Fruit fly (Drosophila melanogaster) whole organism, prepupa: Measurements from ENCODE around the gene CG44774.

Experiments
- Blimp-1 ChIP-seq: fragments of 200-800 bp; sonication (Bioruptor generic); optimal IDR thresholded peaks from 3 replicates; lab custom pipeline; 2017; ENCODE audit warnings: missing biosample characterization, missing genetic modification characterization, mild to moderate bottlenecking, moderate library complexity, missing genetic modification reagents
- CG10631 ChIP-seq: fragments of 200-800 bp; sonication (Bioruptor generic); optimal IDR thresholded peaks from 2 replicates; lab custom pipeline; 2016; ENCODE audit warnings: missing biosample characterization, missing genetic modification characterization
- CG10669 ChIP-seq: fragments of 200-800 bp; sonication (Bioruptor generic); optimal IDR thresholded peaks from 3 replicates; lab custom pipeline; 2018; ENCODE audit warnings: missing biosample characterization, mild to moderate bottlenecking, missing genetic modification characterization, moderate library complexity
- CG11294 ChIP-seq: fragments of 200-800 bp; sonication (Bioruptor generic); IDR thresholded peaks from 2 replicates; pipeline ENCODE4 v1.3.6; 2022; ENCODE audit warnings: missing biosample characterization, missing genetic modification characterization
- CG11762 ChIP-seq: fragments of 200-800 bp; sonication (Bioruptor generic); optimal IDR thresholded peaks from 3 replicates; lab custom pipeline; 2016; ENCODE audit warnings: missing biosample characterization, missing genetic modification characterization; ENCODE audit not compliant: insufficient read depth
- CG11902 ChIP-seq: fragments of 200-800 bp; sonication (Bioruptor generic); optimal IDR thresholded peaks from 3 replicates; lab custom pipeline; 2016; ENCODE audit warnings: missing biosample characterization, missing genetic modification characterization
- CG15336 ChIP-seq: fragments of 200-800 bp; sonication (Bioruptor generic); IDR thresholded peaks from 2 replicates; pipeline ENCODE4 v1.3.6; 2022; ENCODE audit warnings: missing biosample characterization, missing genetic modification characterization
- CG1621 ChIP-seq: fragments of 200-800 bp; sonication (Bioruptor generic); optimal IDR thresholded peaks from 3 replicates; lab custom pipeline; 2018; ENCODE audit warnings: missing biosample characterization, mild to moderate bottlenecking, missing genetic modification characterization
- CG16779 ChIP-seq: fragments of 200-800 bp; sonication (Bioruptor generic); optimal IDR thresholded peaks from 3 replicates; lab custom pipeline; 2017; ENCODE audit warnings: missing biosample characterization, mild to moderate bottlenecking, missing genetic modification characterization
- CG3032 ChIP-seq: fragments of 200-800 bp; optimal IDR thresholded peaks from 2 replicates; lab custom pipeline; 2019; ENCODE audit warnings: missing biosample characterization, mild to moderate bottlenecking, missing genetic modification characterization, moderate library complexity
- CG32006 ChIP-seq: fragments of 200-800 bp; sonication (Bioruptor generic); optimal IDR thresholded peaks from 3 replicates; lab custom pipeline; 2017; ENCODE audit warnings: missing biosample characterization, mild to moderate bottlenecking, missing genetic modification characterization
- CG34406 ChIP-seq: fragments of 200-800 bp; sonication (Bioruptor generic); optimal IDR thresholded peaks from 3 replicates; lab custom pipeline; 2016; ENCODE audit warnings: missing biosample characterization, missing genetic modification characterization
- CG3919 ChIP-seq: fragments of 200-800 bp; sonication (Bioruptor generic); optimal IDR thresholded peaks from 3 replicates; lab custom pipeline; 2016; ENCODE audit warnings: missing biosample characterization, missing genetic modification characterization
- CG4318 ChIP-seq: fragments of 200-800 bp; sonication (Bioruptor generic); optimal IDR thresholded peaks from 3 replicates; lab custom pipeline; 2017; ENCODE audit warnings: missing biosample characterization, mild to moderate bottlenecking, missing genetic modification characterization
- CG6163 ChIP-seq: fragments of 200-800 bp; sonication (Bioruptor generic); IDR thresholded peaks from 3 replicates; pipeline ENCODE4 v1.3.6; 2022; ENCODE audit warnings: missing biosample characterization, missing genetic modification characterization
- CG6276 ChIP-seq: fragments of 200-800 bp; sonication (Bioruptor generic); optimal IDR thresholded peaks from 2 replicates; lab custom pipeline; 2017; ENCODE audit warnings: missing biosample characterization, mild to moderate bottlenecking, missing genetic modification characterization
- CG6808 ChIP-seq: fragments of 200-800 bp; sonication (Bioruptor generic); optimal IDR thresholded peaks from 3 replicates; lab custom pipeline; 2017; ENCODE audit warnings: missing biosample characterization, missing genetic modification characterization, mild to moderate bottlenecking, moderate library complexity, missing genetic modification reagents
- CG7368 ChIP-seq: fragments of 200-800 bp; sonication (Bioruptor generic); optimal IDR thresholded peaks from 3 replicates; lab custom pipeline; 2016; ENCODE audit warnings: missing biosample characterization, missing genetic modification characterization
- CG8119 ChIP-seq: fragments of 200-800 bp; sonication (Bioruptor generic); IDR thresholded peaks from 3 replicates; pipeline ENCODE4 v1.3.6; 2022; ENCODE audit warnings: missing biosample characterization, missing genetic modification characterization
- CG8319 ChIP-seq: fragments of 200-800 bp; sonication (Bioruptor generic); optimal IDR thresholded peaks from 3 replicates; lab custom pipeline; 2016; ENCODE audit warnings: missing biosample characterization, missing genetic modification characterization
- CG8632 ChIP-seq: fragments of 200-800 bp; sonication (Bioruptor generic); optimal IDR thresholded peaks from 3 replicates; lab custom pipeline; 2016; ENCODE audit warnings: missing biosample characterization, missing genetic modification characterization
- CG9139 ChIP-seq: fragments of 200-800 bp; sonication (Bioruptor generic); optimal IDR thresholded peaks from 3 replicates; lab custom pipeline; 2017; ENCODE audit warnings: missing biosample characterization, mild to moderate bottlenecking, missing genetic modification characterization
- Eip75B ChIP-seq: fragments of 200-800 bp; sonication (Bioruptor generic); optimal IDR thresholded peaks from 3 replicates; lab custom pipeline; 2016; ENCODE audit warnings: missing biosample characterization, missing genetic modification characterization
- Eip78C ChIP-seq: fragments of 200-800 bp; sonication (Bioruptor generic); peaks from one replicate; lab custom pipeline; 2016; ENCODE audit warnings: missing biosample characterization, missing genetic modification characterization
- Eip93F ChIP-seq: fragments of 200-800 bp; sonication (Bioruptor generic); optimal IDR thresholded peaks from 2 replicates; lab custom pipeline; 2016; ENCODE audit warnings: missing biosample characterization, mild to moderate bottlenecking, missing genetic modification characterization
- Ets21C ChIP-seq: fragments of 200-800 bp; sonication (Bioruptor generic); optimal IDR thresholded peaks from 3 replicates; lab custom pipeline; 2016; ENCODE audit warnings: missing biosample characterization, missing genetic modification characterization
- Ets96B ChIP-seq: fragments of 200-800 bp; optimal IDR thresholded peaks from 2 replicates; lab custom pipeline; 2019; ENCODE audit warnings: missing biosample characterization, mild to moderate bottlenecking, missing genetic modification characterization, moderate library complexity
- Gug ChIP-seq: fragments of 200-800 bp; sonication (Bioruptor generic); IDR thresholded peaks from 2 replicates; pipeline ENCODE4 v1.3.6; 2022; ENCODE audit warnings: missing biosample characterization, missing genetic modification characterization
- Hr38 ChIP-seq: sonication (Bioruptor generic); optimal IDR thresholded peaks from 2 replicates; lab custom pipeline; 2016; ENCODE audit warnings: missing biosample characterization, missing genetic modification characterization
- Hr39 ChIP-seq: fragments of 200-800 bp; sonication (Bioruptor generic); optimal IDR thresholded peaks from 2 replicates; lab custom pipeline; 2016; ENCODE audit warnings: missing biosample characterization, missing genetic modification characterization
- Hr4 ChIP-seq: fragments of 200-800 bp; sonication (Bioruptor generic); optimal IDR thresholded peaks from 3 replicates; lab custom pipeline; 2016; ENCODE audit warnings: missing biosample characterization, missing genetic modification characterization
- Lpt ChIP-seq: fragments of 200-800 bp; sonication (Bioruptor generic); optimal IDR thresholded peaks from 3 replicates; lab custom pipeline; 2016; ENCODE audit warnings: missing biosample characterization, missing genetic modification characterization
- Met ChIP-seq: fragments of 200-800 bp; sonication (Bioruptor generic); optimal IDR thresholded peaks from 3 replicates; lab custom pipeline; 2016; ENCODE audit warnings: missing biosample characterization, missing genetic modification characterization
- OdsH ChIP-seq: fragments of 200-800 bp; sonication (Bioruptor generic); optimal IDR thresholded peaks from 3 replicates; lab custom pipeline; 2016; ENCODE audit warnings: missing biosample characterization, missing genetic modification characterization
- Smox ChIP-seq: fragments of 200-800 bp; sonication (Bioruptor generic); optimal IDR thresholded peaks from 3 replicates; lab custom pipeline; 2016; ENCODE audit warnings: missing biosample characterization, missing genetic modification characterization
- Sox102F ChIP-seq: fragments of 200-800 bp; sonication (Bioruptor generic); optimal IDR thresholded peaks from 2 replicates; lab custom pipeline; 2016; ENCODE audit warnings: missing biosample characterization, mild to moderate bottlenecking, missing genetic modification characterization
- Sox14 ChIP-seq: fragments of 200-800 bp; sonication (Bioruptor generic); optimal IDR thresholded peaks from 3 replicates; lab custom pipeline; 2016; ENCODE audit warnings: missing biosample characterization, missing genetic modification characterization
- Sox15 ChIP-seq: fragments of 200-800 bp; sonication (Bioruptor generic); optimal IDR thresholded peaks from 3 replicates; lab custom pipeline; 2016; ENCODE audit warnings: missing biosample characterization, missing genetic modification characterization
- achi ChIP-seq: fragments of 200-800 bp; sonication (Bioruptor generic); optimal IDR thresholded peaks from 3 replicates; lab custom pipeline; 2016; ENCODE audit warnings: missing biosample characterization, missing genetic modification characterization
- acj6 ChIP-seq: fragments of 200-800 bp; sonication (Bioruptor generic); optimal IDR thresholded peaks from 3 replicates; lab custom pipeline; 2016; ENCODE audit warnings: missing biosample characterization, missing genetic modification characterization
- cyc ChIP-seq: fragments of 200-800 bp; sonication (Bioruptor generic); optimal IDR thresholded peaks from 3 replicates; lab custom pipeline; 2016; ENCODE audit warnings: missing biosample characterization, missing genetic modification characterization
- dac ChIP-seq: fragments of 200-800 bp; sonication (Bioruptor generic); optimal IDR thresholded peaks from 2 replicates; lab custom pipeline; 2017; ENCODE audit warnings: missing biosample characterization, mild to moderate bottlenecking, missing genetic modification characterization
- dsx ChIP-seq: fragments of 200-800 bp; optimal IDR thresholded peaks from 3 replicates; lab custom pipeline; 2019; ENCODE audit warnings: missing biosample characterization, mild to moderate bottlenecking, missing genetic modification characterization, moderate library complexity; ENCODE audit not compliant: poor library complexity, severe bottlenecking
- eg ChIP-seq: fragments of 200-800 bp; sonication (Bioruptor generic); IDR thresholded peaks from 3 replicates; pipeline ENCODE4 v1.3.6; 2022; ENCODE audit warnings: missing biosample characterization, missing genetic modification characterization
- esn ChIP-seq: fragments of 200-800 bp; sonication (Bioruptor generic); optimal IDR thresholded peaks from 2 replicates; lab custom pipeline; 2016; ENCODE audit warnings: missing biosample characterization, mild to moderate bottlenecking, missing genetic modification characterization, moderate library complexity
- fd59A ChIP-seq: fragments of 200-800 bp; sonication (Bioruptor generic); optimal IDR thresholded peaks from 2 replicates; lab custom pipeline; 2017; ENCODE audit warnings: missing biosample characterization, mild to moderate bottlenecking, missing genetic modification characterization, missing genetic modification reagents
- fd85E ChIP-seq: fragments of 200-800 bp; sonication (Bioruptor generic); optimal IDR thresholded peaks from 3 replicates; lab custom pipeline; 2016; ENCODE audit warnings: missing biosample characterization, missing genetic modification characterization
- lz ChIP-seq: fragments of 200-800 bp; sonication (Bioruptor generic); optimal IDR thresholded peaks from 3 replicates; lab custom pipeline; 2016; ENCODE audit warnings: missing biosample characterization, missing genetic modification characterization
- pdm3 ChIP-seq: fragments of 200-800 bp; sonication (Bioruptor generic); optimal IDR thresholded peaks from 3 replicates; lab custom pipeline; 2016; ENCODE audit warnings: missing biosample characterization, missing genetic modification characterization
- spab ChIP-seq: fragments of 200-800 bp; sonication (Bioruptor generic); optimal IDR thresholded peaks from 2 replicates; lab custom pipeline; 2017; ENCODE audit warnings: missing biosample characterization, mild to moderate bottlenecking, missing genetic modification characterization, missing genetic modification reagents
- ss ChIP-seq, 2 experiments: fragments of 200-800 bp; sonication (Bioruptor generic); optimal IDR thresholded peaks; 2 replicates in 1 of 2; 3 replicates in 1 of 2; lab custom pipeline; 2017 to 2018; ENCODE audit warnings: mild to moderate bottlenecking in 2 of 2, missing biosample characterization in 2 of 2, missing genetic modification characterization in 2 of 2, moderate library complexity in 1 of 2
- svp ChIP-seq: fragments of 200-800 bp; sonication (Bioruptor generic); peaks from one replicate; lab custom pipeline; 2016; ENCODE audit warnings: missing biosample characterization, missing genetic modification characterization
- topi ChIP-seq: fragments of 200-800 bp; sonication (Bioruptor generic); optimal IDR thresholded peaks from 3 replicates; lab custom pipeline; 2016; ENCODE audit warnings: missing biosample characterization, missing genetic modification characterization

Gene CG44774

dm6 chrX:4969926-4970325 lies 32.0 kb upstream of the CG44774 start:
- TF ChIP-seq CG8119 (GFP tag; lab: Robert Waterston, UW), result peak; percentile 91
- peak; percentile 76 for TF ChIP-seq svp
- no peak for TF ChIP-seq dsx (GFP tag; lab: Kevin White, UChicago)
- no peak for TF ChIP-seq Ets21C (GFP tag; lab: Kevin White, UChicago)
- peak; percentile 70 for TF ChIP-seq CG3919
- peak; percentile 51 for TF ChIP-seq acj6 (GFP tag; lab: Kevin White, UChicago)
- peak; percentile 2 for TF ChIP-seq CG9139
- peak; percentile 59 for TF ChIP-seq Eip75B (GFP tag; lab: Kevin White, UChicago)
- TF ChIP-seq CG11902 (GFP tag; lab: Kevin White, UChicago), result peak; percentile 9
- peak; percentile 86 for TF ChIP-seq CG15336 (GFP tag; lab: Robert Waterston, UW)
- peak; percentile 91 for TF ChIP-seq Eip78C (GFP tag; lab: Kevin White, UChicago)
- TF ChIP-seq Gug (GFP tag; lab: Robert Waterston, UW), result peak; percentile 81
- peak; percentile 9 for TF ChIP-seq CG3032 (tag; lab: Kevin White, UChicago)
- peak; percentile 35 for TF ChIP-seq fd59A (GFP tag; lab: Kevin White, UChicago)
- no peak for TF ChIP-seq CG8319 (GFP tag; lab: Kevin White, UChicago)
- no peak for TF ChIP-seq fd85E (GFP tag; lab: Kevin White, UChicago)
- peak; percentile 86 for TF ChIP-seq CG6163 (GFP tag; lab: Robert Waterston, UW)
- peak; percentile 40 for TF ChIP-seq Ets96B (tag; lab: Kevin White, UChicago)
- TF ChIP-seq OdsH (GFP tag; lab: Kevin White, UChicago), result peak; percentile 69
- peak; percentile 60 for TF ChIP-seq CG11294 (GFP tag; lab: Robert Waterston, UW)
- no peak for TF ChIP-seq Sox15 (GFP tag; lab: Kevin White, UChicago)
- TF ChIP-seq CG32006, result peak; percentile 90
- TF ChIP-seq CG11762, result peak; percentile 38
- peak; percentile 34 for TF ChIP-seq esn (GFP tag; lab: Kevin White, UChicago)
- TF ChIP-seq CG6276 (GFP tag; lab: Kevin White, UChicago), result peak; percentile 78
- peak; percentile 38 for TF ChIP-seq Hr39 (GFP tag; lab: Kevin White, UChicago)
- peak; percentile 45 for TF ChIP-seq CG6808 (GFP tag; lab: Kevin White, UChicago)
- TF ChIP-seq achi (GFP tag; lab: Kevin White, UChicago), result peak; percentile 68
- TF ChIP-seq topi (GFP tag; lab: Kevin White, UChicago), result peak; percentile 53
- peak; percentile 27 for TF ChIP-seq lz
- TF ChIP-seq ss (GFP tag; optimal IDR thresholded peaks at IDR 0.05; lab: Kevin White, UChicago), result no peak
- peak; percentile 75 for TF ChIP-seq CG4318 (GFP tag; lab: Kevin White, UChicago)
- TF ChIP-seq CG1621 (tag; lab: Kevin White, UChicago), result peak; percentile 43
- TF ChIP-seq cyc (GFP tag; lab: Kevin White, UChicago), result peak; percentile 35
- peak; percentile 36 for TF ChIP-seq CG34406 (GFP tag; lab: Kevin White, UChicago)
- peak; percentile 72 for TF ChIP-seq pdm3
- no peak for TF ChIP-seq Eip93F
- TF ChIP-seq Met (GFP tag; lab: Kevin White, UChicago), result peak; percentile 45
- peak; percentile 82 for TF ChIP-seq dac
- peak; percentile 50 for TF ChIP-seq Sox14
- TF ChIP-seq Lpt (GFP tag; lab: Kevin White, UChicago), result peak; percentile 85
- TF ChIP-seq CG8632 (GFP tag; lab: Kevin White, UChicago), result peak; percentile 14
- TF ChIP-seq Hr4 (GFP tag; lab: Kevin White, UChicago), result peak; percentile 87
- TF ChIP-seq CG7368 (GFP tag; lab: Kevin White, UChicago), result peak; percentile 49
- peak; percentile 44 for TF ChIP-seq Sox102F (GFP tag; lab: Kevin White, UChicago)
- peak; percentile 13 for TF ChIP-seq Smox (GFP tag; lab: Kevin White, UChicago)
- TF ChIP-seq Hr38 (GFP tag; lab: Kevin White, UChicago), result no peak
- peak; percentile 86 for TF ChIP-seq eg (GFP tag; lab: Robert Waterston, UW)
- peak; percentile 31 for TF ChIP-seq CG10669
- TF ChIP-seq Blimp-1 (GFP tag; lab: Kevin White, UChicago), result no peak
- TF ChIP-seq spab (GFP tag; lab: Kevin White, UChicago), result peak; percentile 28
- peak; percentile 70 for TF ChIP-seq CG10631 (GFP tag; lab: Kevin White, UChicago)
- TF ChIP-seq CG16779 (tag; lab: Kevin White, UChicago), result peak; percentile 30
